Worm (Caenorhabditis elegans): ENCODE measurements around the gene gpcp-2.

gpcp-2 gene

ce11 chrII:8091528-8091927 is 18.4 kb upstream of the gpcp-2 start:
- TF ChIP-seq K11D2.4 (GFP tag; IDR thresholded peaks at IDR 0.05) (no peak), bed-2 (GFP tag; IDR thresholded peaks at IDR 0.05) (no peak), ztf-6 (GFP tag; IDR thresholded peaks at IDR 0.05) (no peak), dox-1 (GFP tag; IDR thresholded peaks at IDR 0.05) (no peak; the same call in 1 of the 2 replicates), F23B12.7 (tag; optimal IDR thresholded peaks at IDR 0.05; ENCODE audit: insufficient read depth) (peak; percentile 77), ztf-18 (tag; optimal IDR thresholded peaks at IDR 0.05) (peak; percentile 80), hsf-1 (GFP tag; IDR thresholded peaks at IDR 0.05) (0 out of 2 replicates have a peak, but pooled peaks have one; percentile 30), ZK185.1 (tag; optimal IDR thresholded peaks at IDR 0.05; ENCODE audit: poor library complexity, severe bottlenecking) (peak; percentile 45), pbrm-1 (GFP tag; IDR thresholded peaks at IDR 0.05) (peak; percentile 83), ceh-91 (GFP tag; IDR thresholded peaks at IDR 0.05) (no peak; the same call in 1 of the 2 replicates), akir-1 (GFP tag; optimal IDR thresholded peaks at IDR 0.05) (no peak), B0035.1 (tag; optimal IDR thresholded peaks at IDR 0.05) (no peak), hmg-20 (GFP tag; IDR thresholded peaks at IDR 0.05) (no peak), unc-130 (GFP tag; optimal IDR thresholded peaks at IDR 0.05) (no peak), athp-1 (tag; optimal IDR thresholded peaks at IDR 0.05) (no peak), let-607 (tag; optimal IDR thresholded peaks at IDR 0.05) (no peak), egl-18 (GFP tag; IDR thresholded peaks at IDR 0.05) (no peak), B0019.2 (GFP tag; conservative IDR thresholded peaks at IDR 0.05) (no peak), ceh-79 (tag; optimal IDR thresholded peaks at IDR 0.05) (no peak), F49E8.2 (tag; optimal IDR thresholded peaks at IDR 0.05; ENCODE audit: insufficient read depth) (peak; percentile 25), F10E7.11 (tag; optimal IDR thresholded peaks at IDR 0.05) (no peak), nhr-27 (tag; optimal IDR thresholded peaks at IDR 0.05) (no peak), bed-1 (GFP tag; IDR thresholded peaks at IDR 0.05) (no peak), lir-1 (GFP tag; conservative IDR thresholded peaks at IDR 0.05) (0 out of 2 replicates have a peak, but pooled peaks have one; percentile 6), zim-3 (tag; optimal IDR thresholded peaks at IDR 0.05) (no peak), chd-7 (tag; optimal IDR thresholded peaks at IDR 0.05) (peak; percentile 26), Y53G8AR.9 (GFP tag; conservative IDR thresholded peaks at IDR 0.05) (no peak), nhr-80 (tag; optimal IDR thresholded peaks at IDR 0.05) (peak; percentile 30), F33H1.4 (GFP tag; IDR thresholded peaks at IDR 0.05) (peak; percentile 39; the same call in 1 of the 2 replicates), hmg-1.2 (GFP tag; IDR thresholded peaks at IDR 0.05) (peak; percentile 57), zfh-2 (GFP tag; conservative IDR thresholded peaks at IDR 0.05) (no peak), lin-40 (tag; optimal IDR thresholded peaks at IDR 0.05) (peak; percentile 26), snpc-1.1 (tag; optimal IDR thresholded peaks at IDR 0.05; ENCODE audit: insufficient read depth) (peak; percentile 95), snpc-1.3 (tag; optimal IDR thresholded peaks at IDR 0.05; ENCODE audit: insufficient read depth) (peak; percentile 81), rcor-1 (GFP tag; IDR thresholded peaks at IDR 0.05) (peak; percentile 78), snpc-4 (GFP tag; optimal IDR thresholded peaks at IDR 0.05) (peak; percentile 95), snpc-4 (tag; optimal IDR thresholded peaks at IDR 0.05) (peak; percentile 96 to 99 (median 98)), aptf-2 (GFP tag; conservative IDR thresholded peaks at IDR 0.05) (no peak), ceh-100 (GFP tag; IDR thresholded peaks at IDR 0.05) (peak; percentile 37; the same call in 1 of the 2 replicates), ama-1 (optimal IDR thresholded peaks at IDR 0.05) (peak; percentile 29), ama-1 (GFP tag; optimal IDR thresholded peaks at IDR 0.05) (peak in 1 of 2 experiments; percentile 23), F52B5.7 (tag; optimal IDR thresholded peaks at IDR 0.05) (no peak), pha-4 (tag; optimal IDR thresholded peaks at IDR 0.05) (peak; percentile 10), C17E4.6 (GFP tag; IDR thresholded peaks at IDR 0.05) (no peak), attf-6 (GFP tag; IDR thresholded peaks at IDR 0.05) (peak; percentile 55; the same call in 1 of the 2 replicates), attf-5 (GFP tag; optimal IDR thresholded peaks at IDR 0.05) (no peak), attf-3 (GFP tag; conservative IDR thresholded peaks at IDR 0.05) (no peak), him-1 (tag; optimal IDR thresholded peaks at IDR 0.05) (peak; percentile 89)
